Fruit fly (Drosophila melanogaster) whole organism: Measurements from ENCODE around the gene peg.

Experiments
- Dll ChIP-seq: fragments of >200 bp; optimal IDR thresholded peaks from 2 replicates; lab custom pipeline; 2017
- EcR ChIP-seq, 2 experiments: fragments of >200 bp; optimal IDR thresholded peaks; 2 replicates each; lab custom pipeline; 2017; ENCODE audit warnings: missing biosample characterization in 2 of 2, missing genetic modification characterization in 2 of 2, missing genetic modification reagents in 2 of 2
- pan ChIP-seq: fragments of >200 bp; optimal IDR thresholded peaks from 2 replicates; lab custom pipeline; 2017
- psq ChIP-seq: fragments of >200 bp; optimal IDR thresholded peaks from 2 replicates; lab custom pipeline; 2017
- usp ChIP-seq: fragments of >200 bp; optimal IDR thresholded peaks from 2 replicates; lab custom pipeline; 2017; ENCODE audit warnings: missing biosample characterization, missing genetic modification characterization, mixed read lengths

DNA sequence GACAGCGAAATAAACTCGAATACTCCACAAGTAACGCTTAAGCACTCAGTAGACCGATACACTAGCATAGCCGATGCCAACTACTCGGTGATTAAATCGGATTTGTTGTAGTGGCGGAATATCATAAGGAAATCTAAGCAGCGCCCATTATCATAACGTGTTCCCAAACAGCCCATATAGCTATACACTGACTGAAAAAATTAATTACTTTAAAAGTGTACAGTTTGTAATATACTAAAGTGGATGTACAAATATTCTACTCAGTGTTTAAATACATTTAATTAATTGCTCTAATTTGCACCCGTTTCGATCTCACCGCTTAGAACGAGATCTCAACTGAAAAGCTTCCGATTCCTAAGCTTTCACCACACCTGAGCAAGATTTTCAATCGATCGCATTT lies 24.8 kb upstream of the peg start, which contains the start of gene CG7079:
- no peak for TF ChIP-seq pan (lab: Kevin White, UChicago)
- no peak for TF ChIP-seq usp (GFP tag; lab: Kevin White, UChicago)
- no peak for TF ChIP-seq psq (lab: Kevin White, UChicago)
- no peak for TF ChIP-seq Dll (lab: Kevin White, UChicago)
- TF ChIP-seq EcR (GFP tag; optimal IDR thresholded peaks at IDR 0.05; lab: Kevin White, UChicago): no peak
